Worm (Caenorhabditis elegans) whole organism, L3 larva: ENCODE results near the gene hda-10.

Experiments used
- R02D3.7 ChIP-seq: fragments of 150-350 bp; optimal IDR thresholded peaks from 2 replicates; lab custom pipeline; 2014; ENCODE audit warnings: missing biosample characterization, missing genetic modification characterization
- ZK546.5 ChIP-seq: sonication (generic microtip); optimal IDR thresholded peaks from 2 replicates; lab custom pipeline; 2017; ENCODE audit warnings: missing biosample characterization, missing genetic modification characterization
- ama-1 ChIP-seq: fragments of 150-350 bp; optimal IDR thresholded peaks from 2 replicates; lab custom pipeline; 2018
- ceh-16 ChIP-seq: sonication (generic microtip); optimal IDR thresholded peaks from 2 replicates; lab custom pipeline; 2017; ENCODE audit warnings: missing biosample characterization, missing genetic modification characterization
- ceh-28 ChIP-seq: fragments of 150-350 bp; optimal IDR thresholded peaks from 2 replicates; lab custom pipeline; 2014; ENCODE audit warnings: missing biosample characterization, missing genetic modification reagents, missing genetic modification characterization
- ceh-82 ChIP-seq: fragments of 150-350 bp; optimal IDR thresholded peaks from 2 replicates; lab custom pipeline; 2014; ENCODE audit warnings: missing biosample characterization, missing genetic modification characterization
- egl-27 ChIP-seq: sonication (generic microtip); optimal IDR thresholded peaks from 4 replicates; lab custom pipeline; 2017; ENCODE audit warnings: missing biosample characterization, missing genetic modification reagents, missing genetic modification characterization
- elt-1 ChIP-seq: fragments of 150-350 bp; optimal IDR thresholded peaks from 2 replicates; lab custom pipeline; 2014; ENCODE audit warnings: missing biosample characterization, missing genetic modification characterization
- elt-2 ChIP-seq: sonication (generic microtip); optimal IDR thresholded peaks from 2 replicates; lab custom pipeline; 2016; ENCODE audit warnings: missing genetic modification reagents, mild to moderate bottlenecking, missing genetic modification characterization, missing compliant biosample characterization
- eor-1 ChIP-seq, 2 experiments: fragments of 150-350 bp; optimal IDR thresholded peaks; 2 replicates each; lab custom pipeline; 2014 to 2018; ENCODE audit warnings: missing biosample characterization in 2 of 2, missing genetic modification characterization in 2 of 2
- hmg-11 ChIP-seq: sonication (generic microtip); optimal IDR thresholded peaks from 2 replicates; lab custom pipeline; 2016; ENCODE audit warnings: missing genetic modification characterization, missing compliant biosample characterization
- jun-1 ChIP-seq: fragments of 150-350 bp; optimal IDR thresholded peaks from 2 replicates; lab custom pipeline; 2014; ENCODE audit warnings: missing biosample characterization, missing genetic modification reagents, missing genetic modification characterization
- lin-15B ChIP-seq: fragments of 150-350 bp; optimal IDR thresholded peaks from 2 replicates; lab custom pipeline; 2014; ENCODE audit warnings: missing biosample characterization, missing genetic modification characterization
- lin-39 ChIP-seq: fragments of 150-350 bp; optimal IDR thresholded peaks from 2 replicates; lab custom pipeline; 2018; ENCODE audit warnings: missing biosample characterization, missing genetic modification reagents, missing genetic modification characterization
- mdl-1 ChIP-seq: fragments of 150-350 bp; optimal IDR thresholded peaks from 2 replicates; lab custom pipeline; 2014; ENCODE audit warnings: missing biosample characterization, missing genetic modification characterization
- mml-1 ChIP-seq: fragments of 150-350 bp; sonication (generic microtip); optimal IDR thresholded peaks from 3 replicates; lab custom pipeline; 2014; ENCODE audit warnings: missing biosample characterization, missing genetic modification characterization
- nfya-1 ChIP-seq: sonication (generic microtip); optimal IDR thresholded peaks from 2 replicates; lab custom pipeline; 2017; ENCODE audit warnings: missing genetic modification characterization, mild to moderate bottlenecking, missing compliant biosample characterization, antibody characterized with exemption, moderate library complexity; ENCODE audit not compliant: insufficient read depth
- nhr-11 ChIP-seq: fragments of 150-350 bp; optimal IDR thresholded peaks from 2 replicates; lab custom pipeline; 2014; ENCODE audit warnings: missing biosample characterization, missing genetic modification characterization
- nhr-12 ChIP-seq: fragments of 150-350 bp; optimal IDR thresholded peaks from 2 replicates; lab custom pipeline; 2014; ENCODE audit warnings: missing biosample characterization, missing genetic modification characterization
- nhr-237 ChIP-seq: fragments of 150-350 bp; optimal IDR thresholded peaks from 2 replicates; lab custom pipeline; 2014; ENCODE audit warnings: missing biosample characterization, missing genetic modification characterization
- nhr-25 ChIP-seq: sonication (generic microtip); optimal IDR thresholded peaks from 2 replicates; lab custom pipeline; 2017; ENCODE audit warnings: missing biosample characterization, missing genetic modification characterization
- nhr-76 ChIP-seq: fragments of 150-350 bp; sonication (generic microtip); optimal IDR thresholded peaks from 5 replicates; lab custom pipeline; 2014; ENCODE audit warnings: missing biosample characterization, missing genetic modification characterization
- nhr-77 ChIP-seq: fragments of 150-350 bp; optimal IDR thresholded peaks from 2 replicates; lab custom pipeline; 2014; ENCODE audit warnings: missing biosample characterization, missing genetic modification characterization
- pha-4 ChIP-seq: fragments of 150-350 bp; optimal IDR thresholded peaks from 2 replicates; lab custom pipeline; 2014; ENCODE audit warnings: missing biosample characterization, missing genetic modification reagents, missing genetic modification characterization
- pqm-1 ChIP-seq: fragments of 150-350 bp; optimal IDR thresholded peaks from 2 replicates; lab custom pipeline; 2017; ENCODE audit warnings: missing biosample characterization, missing genetic modification characterization, inconsistent platforms
- skn-1 ChIP-seq: fragments of 150-350 bp; optimal IDR thresholded peaks from 2 replicates; lab custom pipeline; 2014; ENCODE audit warnings: missing biosample characterization, missing genetic modification characterization
- snpc-4 ChIP-seq: fragments of 150-350 bp; optimal IDR thresholded peaks from 2 replicates; lab custom pipeline; 2014; ENCODE audit warnings: missing biosample characterization, missing genetic modification characterization
- tbx-2 ChIP-seq: sonication (generic microtip); optimal IDR thresholded peaks from 2 replicates; lab custom pipeline; 2016; ENCODE audit warnings: mild to moderate bottlenecking, missing genetic modification characterization, missing compliant biosample characterization
- unc-39 ChIP-seq: sonication (generic microtip); optimal IDR thresholded peaks from 4 replicates; lab custom pipeline; 2017; ENCODE audit warnings: missing biosample characterization, missing genetic modification characterization
- unc-62 ChIP-seq: fragments of 150-350 bp; sonication (generic microtip); optimal IDR thresholded peaks from 4 replicates; lab custom pipeline; 2014; ENCODE audit warnings: missing biosample characterization, missing genetic modification reagents, missing genetic modification characterization
- zag-1 ChIP-seq: fragments of 150-350 bp; optimal IDR thresholded peaks from 2 replicates; lab custom pipeline; 2014; ENCODE audit warnings: missing biosample characterization, missing genetic modification characterization
- ztf-11 ChIP-seq: fragments of 150-350 bp; optimal IDR thresholded peaks from 2 replicates; lab custom pipeline; 2014; ENCODE audit warnings: missing biosample characterization, missing genetic modification characterization
- ztf-4 ChIP-seq: fragments of 150-350 bp; optimal IDR thresholded peaks from 2 replicates; lab custom pipeline; 2014; ENCODE audit warnings: missing biosample characterization, missing genetic modification characterization

The hda-10 gene

DNA sequence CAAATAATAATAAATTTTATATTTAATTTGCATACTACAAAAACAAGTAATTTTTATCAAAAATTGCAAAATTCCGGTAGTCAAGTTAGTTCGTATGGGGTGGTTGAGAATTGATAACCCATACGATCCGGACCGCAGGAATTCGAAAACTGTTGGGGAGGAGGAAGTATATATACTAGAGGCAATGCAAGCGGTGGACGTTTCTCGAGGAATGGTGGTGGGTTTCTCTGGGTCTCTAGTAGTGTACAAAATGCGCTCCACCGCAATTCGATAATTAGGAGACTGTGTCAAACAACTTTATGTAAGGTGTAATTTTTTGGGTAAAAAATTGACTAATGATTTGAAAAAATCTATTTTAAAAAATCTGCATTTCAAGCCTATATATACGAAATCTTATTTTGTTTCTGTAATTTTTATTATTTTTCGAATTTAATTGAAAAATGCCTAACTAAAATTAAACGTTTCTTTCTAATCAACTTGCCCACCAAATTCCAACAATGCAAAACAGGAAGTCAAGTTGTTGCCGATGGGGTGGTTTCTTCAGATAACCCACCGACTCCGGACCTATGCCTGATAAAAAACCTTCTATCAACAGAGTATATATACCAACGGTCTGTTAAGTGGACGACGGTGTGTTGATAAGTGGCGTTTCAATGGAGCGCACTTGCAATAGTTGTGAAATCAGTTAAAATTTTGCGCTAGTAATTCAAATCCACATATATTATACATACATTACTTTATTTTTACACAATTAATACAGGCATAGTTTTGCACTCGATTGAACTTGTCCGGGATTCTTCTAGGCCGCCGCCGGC, 47.9 kb upstream of the hda-10 start (continued):
- TF ChIP-seq mml-1 (tag; lab: Kevin White, UChicago), result peak; percentile 41
- TF ChIP-seq unc-62 (GFP tag; lab: Kevin White, UChicago), result no peak
- no peak for TF ChIP-seq ceh-16 (tag; lab: Kevin White, UChicago)
- peak; percentile 46 for TF ChIP-seq pqm-1
- peak; percentile 93 for TF ChIP-seq nfya-1 (tag; lab: Kevin White, UChicago)
- TF ChIP-seq ZK546.5 (tag; lab: Kevin White, UChicago), result no peak
- TF ChIP-seq lin-15B (tag; lab: Kevin White, UChicago), result peak; percentile 88
- peak; percentile 65 for TF ChIP-seq egl-27

DNA sequence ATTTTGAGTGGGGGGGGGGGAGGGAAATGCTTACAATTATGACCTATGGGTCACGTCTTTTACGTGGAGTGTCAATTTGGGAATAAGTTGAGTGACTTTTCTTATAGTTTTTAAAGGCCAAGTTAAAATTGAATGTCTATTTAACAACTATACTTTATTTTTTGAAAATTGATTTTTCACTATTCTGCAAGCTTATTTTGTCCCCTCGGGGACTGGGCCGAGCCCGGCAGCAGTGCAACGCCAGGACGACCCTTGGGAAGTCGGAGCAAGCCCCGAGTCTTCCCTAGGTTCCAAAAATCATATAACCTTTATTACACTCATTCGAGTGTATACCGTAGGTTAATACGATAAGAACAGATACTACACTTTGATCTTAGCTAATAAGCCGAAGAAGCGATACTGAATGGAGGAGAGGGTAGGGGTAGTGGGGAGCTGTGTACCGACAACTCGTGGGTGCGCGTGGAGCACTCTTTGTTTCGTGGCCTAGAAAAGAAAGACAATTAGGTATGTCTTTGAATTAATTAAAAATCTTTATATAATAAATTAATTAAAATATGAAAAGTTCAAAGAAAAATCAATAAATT, 46.7 kb upstream of the hda-10 start, which contains the start of gene ins-37:
Gene ins-37 (minus strand): TSS at position 384 of the 584 bp plus-strand sequence.
- peak; percentile 2 for TF ChIP-seq elt-2 (tag; lab: Kevin White, UChicago)

DNA sequence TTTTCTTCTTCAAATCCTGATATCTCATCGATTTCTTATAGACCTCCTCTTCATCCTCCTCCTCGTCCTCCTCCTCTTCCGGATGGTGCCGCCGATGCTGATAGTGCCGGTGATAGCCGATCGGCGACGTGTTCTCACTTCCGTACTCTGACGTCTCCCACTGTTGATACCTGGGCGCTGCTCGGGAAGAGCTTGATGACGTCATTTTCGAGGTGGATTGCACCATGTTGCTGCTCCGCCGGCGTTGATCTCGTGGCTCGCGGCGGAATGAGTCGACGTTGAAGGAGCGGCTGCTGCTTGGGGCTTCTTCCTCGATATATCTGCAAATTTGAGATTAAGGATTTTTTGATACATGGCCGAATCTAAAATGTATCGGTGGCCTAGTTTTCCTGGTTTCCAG, 44.1 kb upstream of the hda-10 start:
- no peak for TF ChIP-seq mdl-1 (tag; lab: Kevin White, UChicago)
- TF ChIP-seq, all 47 proteins: peak for 0

DNA sequence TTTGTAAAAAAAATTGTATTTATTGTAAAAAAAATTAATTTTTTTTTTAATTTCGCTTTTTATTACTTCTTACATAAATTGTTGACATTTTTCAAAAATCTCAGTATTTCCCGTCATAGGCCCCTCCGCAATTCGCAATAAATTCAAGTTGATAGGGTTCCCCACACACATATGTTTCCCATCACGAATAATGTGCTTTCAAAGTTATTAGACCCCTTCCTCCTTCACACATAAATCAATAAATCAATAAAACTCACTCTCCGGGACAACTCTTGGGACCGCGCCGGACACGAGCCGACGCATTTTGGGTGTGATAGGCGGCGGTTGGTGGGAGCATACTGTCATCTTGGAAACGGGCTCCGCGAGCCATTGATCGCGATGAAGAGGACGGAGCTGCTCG, 43.1 kb upstream of the hda-10 start:
- no peak for TF ChIP-seq ztf-4 (tag; lab: Kevin White, UChicago)
- TF ChIP-seq ceh-82 (tag; lab: Kevin White, UChicago), result no peak
- TF ChIP-seq unc-39 (tag; lab: Kevin White, UChicago), result no peak
- TF ChIP-seq nhr-11, result no peak
- no peak for TF ChIP-seq snpc-4
- TF ChIP-seq tbx-2 (tag; lab: Kevin White, UChicago), result no peak
- no peak for TF ChIP-seq ama-1 (lab: Kevin White, UChicago)
- TF ChIP-seq hmg-11 (tag; lab: Kevin White, UChicago), result no peak
- TF ChIP-seq lin-39 (tag; lab: Kevin White, UChicago), result no peak
- TF ChIP-seq unc-62 (GFP tag; lab: Kevin White, UChicago), result no peak
- no peak for TF ChIP-seq lin-15B (tag; lab: Kevin White, UChicago)
- TF ChIP-seq nhr-76, result no peak
- no peak for TF ChIP-seq zag-1 (tag; lab: Kevin White, UChicago)
- TF ChIP-seq ztf-11, result no peak
- no peak for TF ChIP-seq nhr-25
- no peak for TF ChIP-seq nhr-12 (tag; lab: Kevin White, UChicago)
- no peak for TF ChIP-seq nhr-237 (tag; lab: Kevin White, UChicago)

DNA sequence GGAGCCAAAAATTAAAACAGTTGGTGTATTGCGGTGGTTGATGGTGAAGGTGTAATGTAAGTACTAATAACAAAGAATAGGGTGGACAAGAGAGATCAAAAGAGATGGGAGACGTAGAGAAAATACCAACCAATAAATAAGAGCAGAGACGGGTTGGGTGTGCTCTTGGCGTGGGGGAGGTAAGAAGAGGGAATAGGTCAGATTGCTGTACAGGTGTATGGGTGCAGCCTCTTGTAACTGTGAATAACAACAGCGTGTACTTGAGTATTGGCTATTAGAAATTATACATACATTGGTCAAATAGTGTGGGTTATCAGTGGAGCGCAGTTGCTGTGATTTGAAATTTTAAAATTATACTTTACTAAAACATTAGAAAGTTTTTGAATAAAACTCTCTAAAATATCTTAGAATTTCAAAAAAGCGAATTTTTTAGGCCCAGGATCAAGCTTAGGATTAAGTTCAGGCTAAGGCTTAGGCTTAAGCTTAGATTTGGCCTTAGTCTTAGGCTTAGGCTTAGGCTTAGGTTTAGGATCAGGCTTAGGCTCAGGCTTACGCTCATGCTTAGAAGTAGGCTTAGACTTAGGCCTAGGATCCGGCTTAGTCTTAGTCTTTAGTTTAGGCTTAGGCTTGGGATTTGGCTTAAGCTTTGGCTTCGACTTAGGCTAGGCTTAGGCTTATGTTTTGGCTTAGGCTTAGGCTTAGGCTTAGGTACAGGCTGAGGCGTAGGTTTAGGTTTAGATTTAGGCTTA, 41.2 kb upstream of the hda-10 start, which contains the start of gene F08G2.7:
Gene F08G2.7 (minus strand): TSS at position 51 of the 749 bp plus-strand sequence.
- TF ChIP-seq zag-1 (tag; lab: Kevin White, UChicago) (no peak), nhr-237 (tag; lab: Kevin White, UChicago) (no peak), egl-27 (no peak), nhr-77 (tag; lab: Kevin White, UChicago) (no peak), tbx-2 (tag; lab: Kevin White, UChicago) (no peak), elt-2 (tag; lab: Kevin White, UChicago) (no peak)

DNA sequence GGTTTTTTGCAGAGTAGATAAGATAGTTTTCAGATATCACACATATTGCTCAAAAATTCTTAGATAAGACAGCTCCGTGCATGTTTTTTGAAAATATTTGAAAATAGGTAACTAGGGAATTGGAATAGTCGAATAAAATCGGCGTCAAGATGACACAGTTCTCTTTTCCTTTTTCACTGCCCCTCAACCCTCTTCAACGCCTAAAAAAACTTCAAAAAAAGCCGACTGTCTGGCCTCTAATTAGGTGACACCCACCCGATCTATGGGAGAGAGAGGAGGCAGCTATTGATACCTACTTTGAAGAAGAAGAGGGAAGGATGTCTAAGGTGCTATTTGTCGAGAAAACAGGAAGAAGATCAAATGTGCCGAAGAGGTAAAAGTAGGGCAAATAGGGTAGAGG, 40.2 kb upstream of the hda-10 start:
- TF ChIP-seq jun-1 (tag; lab: Kevin White, UChicago) (no peak), nhr-77 (tag; lab: Kevin White, UChicago) (no peak), unc-62 (GFP tag; lab: Kevin White, UChicago) (no peak), tbx-2 (tag; lab: Kevin White, UChicago) (no peak), ceh-28 (no peak), nhr-11 (no peak), elt-1 (tag; lab: Kevin White, UChicago) (no peak), unc-39 (tag; lab: Kevin White, UChicago) (no peak), nhr-237 (tag; lab: Kevin White, UChicago) (no peak), eor-1 (tag; optimal IDR thresholded peaks at IDR 0.05; lab: Kevin White, UChicago) (no peak), ztf-11 (no peak), skn-1 (no peak), R02D3.7 (tag; lab: Kevin White, UChicago) (no peak), pha-4 (tag; lab: Kevin White, UChicago) (no peak), mml-1 (tag; lab: Kevin White, UChicago) (no peak)
